Fruit fly (Drosophila melanogaster) whole organism, embryonic: ENCODE data around the gene Psn.

ENCODE experiments used
- BEAF-32 ChIP-seq: fragments of 200-800 bp; sonication (Bioruptor generic); optimal IDR thresholded peaks from 3 replicates; lab custom pipeline; 2017; ENCODE audit warnings: missing biosample characterization, missing genetic modification characterization, mild to moderate bottlenecking, moderate library complexity, missing genetic modification reagents
- CG10147 ChIP-seq: fragments of 200-800 bp; sonication (Bioruptor generic); optimal IDR thresholded peaks from 2 replicates; lab custom pipeline; 2019; ENCODE audit warnings: missing biosample characterization, mild to moderate bottlenecking, missing genetic modification characterization, moderate library complexity
- CG10565 ChIP-seq: fragments of 200-800 bp; sonication (Bioruptor generic); optimal IDR thresholded peaks from 3 replicates; lab custom pipeline; 2016; ENCODE audit warnings: missing biosample characterization, mild to moderate bottlenecking, missing genetic modification characterization
- CG12071 ChIP-seq: fragments of 200-800 bp; sonication (Bioruptor generic); optimal IDR thresholded peaks from 3 replicates; lab custom pipeline; 2018; ENCODE audit warnings: missing biosample characterization, mild to moderate bottlenecking, missing genetic modification characterization
- CG12659 ChIP-seq: fragments of 200-800 bp; sonication (Bioruptor generic); optimal IDR thresholded peaks from 3 replicates; lab custom pipeline; 2017; ENCODE audit warnings: mild to moderate bottlenecking, missing biosample characterization, missing genetic modification reagents, missing genetic modification characterization
- CG12744 ChIP-seq: fragments of 200-800 bp; sonication (Bioruptor generic); optimal IDR thresholded peaks from 2 replicates; lab custom pipeline; 2016; ENCODE audit warnings: missing biosample characterization, missing genetic modification characterization
- CG13287 ChIP-seq: fragments of 200-800 bp; sonication (Bioruptor generic); IDR thresholded peaks from 2 replicates; pipeline ENCODE4 v1.3.6; 2022; ENCODE audit warnings: missing biosample characterization, missing genetic modification characterization; ENCODE audit not compliant: partially characterized antibody
- CG16813 ChIP-seq: fragments of 200-800 bp; sonication (Bioruptor generic); IDR thresholded peaks from 3 replicates; pipeline ENCODE4 v1.3.6; 2022; ENCODE audit warnings: missing biosample characterization, missing genetic modification characterization; ENCODE audit not compliant: partially characterized antibody
- CG18619 ChIP-seq: fragments of 200-800 bp; sonication (Bioruptor generic); optimal IDR thresholded peaks from 3 replicates; lab custom pipeline; 2017; ENCODE audit warnings: missing biosample characterization, mild to moderate bottlenecking, missing genetic modification characterization
- CG2129 ChIP-seq: fragments of 200-800 bp; sonication (Bioruptor generic); IDR thresholded peaks from 2 replicates; pipeline ENCODE4 v1.3.6; 2022; ENCODE audit warnings: missing biosample characterization, missing genetic modification characterization; ENCODE audit not compliant: partially characterized antibody
- CG2712 ChIP-seq: fragments of 200-800 bp; optimal IDR thresholded peaks from 3 replicates; lab custom pipeline; 2019; ENCODE audit warnings: missing biosample characterization, mild to moderate bottlenecking, missing genetic modification characterization, moderate library complexity
- CG31365 ChIP-seq: fragments of 200-800 bp; sonication (Bioruptor generic); optimal IDR thresholded peaks from 2 replicates; lab custom pipeline; 2018; ENCODE audit warnings: missing biosample characterization, mild to moderate bottlenecking, missing genetic modification characterization
- CG34224 ChIP-seq: fragments of 200-800 bp; sonication (Bioruptor generic); IDR thresholded peaks from 3 replicates; pipeline ENCODE4 v1.3.6; 2022; ENCODE audit warnings: missing biosample characterization, missing genetic modification characterization; ENCODE audit not compliant: partially characterized antibody
- CG4730 ChIP-seq: fragments of 200-800 bp; sonication (Bioruptor generic); IDR thresholded peaks from 2 replicates; pipeline ENCODE4 v1.3.6; 2022; ENCODE audit warnings: missing biosample characterization, missing genetic modification characterization
- CG6791 ChIP-seq: fragments of 200-800 bp; sonication (Bioruptor generic); IDR thresholded peaks from 3 replicates; pipeline ENCODE4 v1.3.6; 2022; ENCODE audit warnings: missing biosample characterization, missing genetic modification characterization; ENCODE audit not compliant: partially characterized antibody
- CG9727 ChIP-seq: fragments of 200-800 bp; sonication (Bioruptor generic); optimal IDR thresholded peaks from 3 replicates; lab custom pipeline; 2017; ENCODE audit warnings: missing biosample characterization, mild to moderate bottlenecking, missing genetic modification characterization
- CkIIα-i1 ChIP-seq: fragments of 200-800 bp; sonication (Bioruptor generic); IDR thresholded peaks from 2 replicates; pipeline ENCODE4 v1.3.6; 2022; ENCODE audit warnings: missing biosample characterization, missing genetic modification characterization
- CoRest ChIP-seq: fragments of 200-800 bp; sonication (Bioruptor generic); optimal IDR thresholded peaks from 3 replicates; lab custom pipeline; 2018; ENCODE audit warnings: missing biosample characterization, mild to moderate bottlenecking, missing genetic modification characterization, moderate library complexity
- Dll ChIP-seq: fragments of 200-800 bp; sonication (Bioruptor generic); IDR thresholded peaks from 4 replicates; pipeline ENCODE4 v1.3.6; 2022; ENCODE audit warnings: missing biosample characterization, missing genetic modification characterization; ENCODE audit not compliant: partially characterized antibody
- Doc3 ChIP-seq: fragments of 200-800 bp; sonication (Bioruptor generic); IDR thresholded peaks from 3 replicates; pipeline ENCODE4 v1.3.6; 2022; ENCODE audit warnings: missing biosample characterization, missing genetic modification characterization; ENCODE audit not compliant: partially characterized antibody
- Dp ChIP-seq: fragments of 200-800 bp; sonication (Bioruptor generic); optimal IDR thresholded peaks from 2 replicates; lab custom pipeline; 2018; ENCODE audit warnings: missing biosample characterization, mild to moderate bottlenecking, missing genetic modification characterization, moderate library complexity
- Dref ChIP-seq: fragments of 200-800 bp; sonication (Bioruptor generic); IDR thresholded peaks from 2 replicates; pipeline ENCODE4 v1.3.6; 2022; ENCODE audit warnings: missing biosample characterization, missing genetic modification characterization
- E2f2 ChIP-seq: fragments of 200-800 bp; sonication (Bioruptor generic); IDR thresholded peaks from 2 replicates; pipeline ENCODE4 v1.3.6; 2022; ENCODE audit warnings: missing biosample characterization, missing genetic modification characterization
- ERR ChIP-seq: fragments of 200-800 bp; sonication (Bioruptor generic); optimal IDR thresholded peaks from 2 replicates; lab custom pipeline; 2016; ENCODE audit warnings: missing biosample characterization, missing genetic modification characterization
- MBD-R2 ChIP-seq: fragments of 200-800 bp; sonication (Bioruptor generic); IDR thresholded peaks from 2 replicates; pipeline ENCODE4 v1.3.6; 2022; ENCODE audit warnings: missing biosample characterization, missing genetic modification characterization
- MESR4 ChIP-seq: fragments of 200-800 bp; sonication (Bioruptor generic); optimal IDR thresholded peaks from 2 replicates; lab custom pipeline; 2018; ENCODE audit warnings: missing biosample characterization, mild to moderate bottlenecking, missing genetic modification characterization, moderate library complexity
- Med ChIP-seq: fragments of 200-800 bp; sonication (Bioruptor generic); peaks from one replicate; lab custom pipeline; 2016; ENCODE audit warnings: missing biosample characterization, missing genetic modification characterization, mild to moderate bottlenecking, inconsistent platforms, moderate library complexity
- Myb ChIP-seq: fragments of 200-800 bp; sonication (Bioruptor generic); optimal IDR thresholded peaks from 2 replicates; lab custom pipeline; 2016; ENCODE audit warnings: missing biosample characterization, missing genetic modification characterization
- Sox102F ChIP-seq: fragments of 200-800 bp; sonication (Bioruptor generic); optimal IDR thresholded peaks from 2 replicates; lab custom pipeline; 2018; ENCODE audit warnings: missing biosample characterization, mild to moderate bottlenecking, missing genetic modification characterization, moderate library complexity
- Sry-δ ChIP-seq: fragments of 200-800 bp; sonication (Bioruptor generic); optimal IDR thresholded peaks from 2 replicates; lab custom pipeline; 2016; ENCODE audit warnings: missing biosample characterization, missing genetic modification characterization
- YL-1 ChIP-seq: fragments of 200-800 bp; sonication (Bioruptor generic); optimal IDR thresholded peaks from 3 replicates; lab custom pipeline; 2017; ENCODE audit warnings: missing biosample characterization, mild to moderate bottlenecking, missing genetic modification characterization
- ara ChIP-seq: fragments of 200-800 bp; sonication (Bioruptor generic); IDR thresholded peaks from 2 replicates; pipeline ENCODE4 v1.3.6; 2022; ENCODE audit warnings: missing biosample characterization, missing genetic modification characterization
- bbx ChIP-seq: fragments of 200-800 bp; sonication (Bioruptor generic); IDR thresholded peaks from 2 replicates; pipeline ENCODE4 v1.3.6; 2022; ENCODE audit warnings: missing biosample characterization, missing genetic modification characterization; ENCODE audit not compliant: partially characterized antibody
- bigmax ChIP-seq: fragments of 200-800 bp; sonication (Bioruptor generic); optimal IDR thresholded peaks from 2 replicates; lab custom pipeline; 2018; ENCODE audit warnings: missing biosample characterization, mild to moderate bottlenecking, missing genetic modification characterization
- chinmo ChIP-seq: fragments of 200-800 bp; sonication (Bioruptor generic); IDR thresholded peaks from 4 replicates; pipeline ENCODE4 v1.3.6; 2022; ENCODE audit warnings: missing biosample characterization, missing genetic modification characterization; ENCODE audit not compliant: partially characterized antibody
- da ChIP-seq: fragments of 200-800 bp; sonication (Bioruptor generic); optimal IDR thresholded peaks from 2 replicates; lab custom pipeline; 2016; ENCODE audit warnings: missing biosample characterization, missing genetic modification characterization
- ewg ChIP-seq: fragments of 200-800 bp; sonication (Bioruptor generic); optimal IDR thresholded peaks from 3 replicates; lab custom pipeline; 2017; ENCODE audit warnings: mild to moderate bottlenecking, missing biosample characterization, missing genetic modification reagents, missing genetic modification characterization
- exex ChIP-seq: fragments of 200-800 bp; sonication (Bioruptor generic); optimal IDR thresholded peaks from 4 replicates; lab custom pipeline; 2018; ENCODE audit warnings: missing biosample characterization, mild to moderate bottlenecking, missing genetic modification characterization, moderate library complexity
- hbn ChIP-seq: fragments of 200-800 bp; sonication (Bioruptor generic); IDR thresholded peaks from 2 replicates; pipeline ENCODE4 v1.3.6; 2022; ENCODE audit warnings: missing biosample characterization, missing genetic modification characterization; ENCODE audit not compliant: partially characterized antibody
- her ChIP-seq: fragments of 200-800 bp; sonication (Bioruptor generic); optimal IDR thresholded peaks from 2 replicates; lab custom pipeline; 2016; ENCODE audit warnings: missing biosample characterization, missing genetic modification characterization
- nerfin-1 ChIP-seq: fragments of 200-800 bp; sonication (Bioruptor generic); optimal IDR thresholded peaks from 3 replicates; lab custom pipeline; 2019; ENCODE audit warnings: missing biosample characterization, mild to moderate bottlenecking, missing genetic modification characterization, moderate library complexity
- onecut ChIP-seq: fragments of 200-800 bp; sonication (Bioruptor generic); IDR thresholded peaks from 2 replicates; pipeline ENCODE4 v1.3.6; 2022; ENCODE audit warnings: missing biosample characterization, missing genetic modification characterization
- pnt ChIP-seq: fragments of 200-800 bp; sonication (Bioruptor generic); optimal IDR thresholded peaks from 3 replicates; lab custom pipeline; 2016; ENCODE audit warnings: missing biosample characterization, missing genetic modification characterization
- pzg ChIP-seq: fragments of 200-800 bp; sonication (Bioruptor generic); optimal IDR thresholded peaks from 3 replicates; lab custom pipeline; 2018; ENCODE audit warnings: missing biosample characterization, mild to moderate bottlenecking, missing genetic modification characterization, moderate library complexity
- ssp ChIP-seq: fragments of 200-800 bp; sonication (Bioruptor generic); IDR thresholded peaks from 2 replicates; pipeline ENCODE4 v1.3.6; 2022; ENCODE audit warnings: missing biosample characterization, missing genetic modification characterization
- trem ChIP-seq: fragments of 200-800 bp; optimal IDR thresholded peaks from 3 replicates; lab custom pipeline; 2019; ENCODE audit warnings: missing biosample characterization, mild to moderate bottlenecking, missing genetic modification characterization, moderate library complexity
- trh ChIP-seq: fragments of 200-800 bp; sonication (Bioruptor generic); optimal IDR thresholded peaks from 2 replicates; lab custom pipeline; 2016; ENCODE audit warnings: missing biosample characterization, missing genetic modification characterization

Gene Psn

DNA sequence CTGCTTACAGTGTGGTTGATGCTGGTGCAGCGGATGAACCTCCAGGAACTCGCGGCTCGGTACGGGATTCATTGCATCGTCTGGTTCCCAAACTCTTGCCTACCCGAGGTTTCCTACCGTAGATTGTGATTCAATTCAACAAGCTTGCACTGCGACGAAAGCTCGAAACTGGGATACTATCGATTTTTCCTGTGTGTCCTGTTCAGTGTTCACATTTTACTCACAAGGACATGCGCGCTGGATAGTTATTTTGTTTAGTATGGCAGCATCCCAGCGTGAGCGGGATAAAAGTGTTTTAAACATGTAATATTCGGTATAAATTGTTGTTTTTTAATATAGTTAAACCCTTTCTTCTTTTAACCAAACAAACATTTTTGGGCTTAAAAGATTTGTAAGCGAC, 6.4 kb upstream of the Psn start, which contains the start of gene CG5282:
TSS of gene CG5282 (minus strand) at position 184 of the 400 bp plus-strand sequence.
- TF ChIP-seq MBD-R2 (GFP tag; lab: Robert Waterston, UW) (peak; percentile 50; the same call in 1 of the 2 replicates), CkIIα-i1 (GFP tag; lab: Robert Waterston, UW) (no peak), onecut (GFP tag; lab: Robert Waterston, UW) (peak; percentile 95), ewg (peak; percentile 90)

- TF ChIP-seq ERR, result no peak
- TF ChIP-seq Doc3 (GFP tag; lab: Robert Waterston, UW), result peak; percentile 30; the same call in 1 of the 3 replicates
- TF ChIP-seq da, result no peak
- no peak for TF ChIP-seq CG31365 (tag; lab: Kevin White, UChicago)
- TF ChIP-seq CG12659 (GFP tag; lab: Kevin White, UChicago), result peak; percentile 17
- no peak for TF ChIP-seq CG2712 (tag; lab: Kevin White, UChicago)
- 0 out of 4 replicates have a peak, but pooled peaks have one; percentile 41 for TF ChIP-seq chinmo
- peak; percentile 27; the same call in 1 of the 2 replicates for TF ChIP-seq hbn (GFP tag; lab: Robert Waterston, UW)
- TF ChIP-seq CoRest (tag; lab: Kevin White, UChicago), result no peak
- no peak for TF ChIP-seq CG10147 (GFP tag; lab: Kevin White, UChicago)
- no peak for TF ChIP-seq Sox102F
- peak; percentile 56 for TF ChIP-seq MESR4 (GFP tag; lab: Kevin White, UChicago)
- TF ChIP-seq bigmax (GFP tag; lab: Kevin White, UChicago), result no peak
- TF ChIP-seq Dref, result peak; percentile 73
- 0 out of 4 replicates have a peak, but pooled peaks have one; percentile 37 for TF ChIP-seq Dll (GFP tag; lab: Robert Waterston, UW)
- peak; percentile 23 for TF ChIP-seq trem (tag; lab: Kevin White, UChicago)
- TF ChIP-seq CG12744 (GFP tag; lab: Kevin White, UChicago), result no peak
- no peak for TF ChIP-seq CG18619 (GFP tag; lab: Kevin White, UChicago)
- TF ChIP-seq CG12071 (GFP tag; lab: Kevin White, UChicago), result no peak
- no peak for TF ChIP-seq exex (tag; lab: Kevin White, UChicago)
- TF ChIP-seq CG9727, result no peak
- no peak for TF ChIP-seq CG2129 (GFP tag; lab: Robert Waterston, UW)
- no peak for TF ChIP-seq CG10565 (GFP tag; lab: Kevin White, UChicago)
- TF ChIP-seq Dp (GFP tag; lab: Kevin White, UChicago), result peak; percentile 53
- TF ChIP-seq Sry-δ (GFP tag; lab: Kevin White, UChicago), result peak; percentile 79
- peak; percentile 60; the same call in 1 of the 2 replicates for TF ChIP-seq CG13287 (GFP tag; lab: Robert Waterston, UW)
- TF ChIP-seq pzg (GFP tag; lab: Kevin White, UChicago), result peak; percentile 51
- peak; percentile 40 for TF ChIP-seq YL-1 (GFP tag; lab: Kevin White, UChicago)
- peak; percentile 52; the same call in 1 of the 2 replicates for TF ChIP-seq bbx (GFP tag; lab: Robert Waterston, UW)
- TF ChIP-seq trh, result no peak
- no peak for TF ChIP-seq pnt (GFP tag; lab: Kevin White, UChicago)
- TF ChIP-seq CG6791 (GFP tag; lab: Robert Waterston, UW), result peak; percentile 70
- TF ChIP-seq her (GFP tag; lab: Kevin White, UChicago), result no peak
- TF ChIP-seq ara (GFP tag; lab: Robert Waterston, UW), result no peak
- TF ChIP-seq nerfin-1, result peak; percentile 33
- peak; percentile 62 for TF ChIP-seq Myb (GFP tag; lab: Kevin White, UChicago)
- TF ChIP-seq CG4730 (GFP tag; lab: Robert Waterston, UW), result no peak
- TF ChIP-seq ssp (GFP tag; lab: Robert Waterston, UW), result no peak
- TF ChIP-seq CG16813 (GFP tag; lab: Robert Waterston, UW), result no peak
- peak; percentile 49 for TF ChIP-seq BEAF-32 (GFP tag; lab: Kevin White, UChicago)
- peak; percentile 13 for TF ChIP-seq Med
- TF ChIP-seq CG34224 (GFP tag; lab: Robert Waterston, UW), result peak; percentile 62
- TF ChIP-seq E2f2 (GFP tag; lab: Robert Waterston, UW), result peak; percentile 57
Measured at dm6 chr3L:20427449-20427848, 4.8 kb upstream of the Psn start, which contains the start of gene CG5274. Gene CG5274 (minus strand): TSS chr3L:20427666.
